Worm (Caenorhabditis elegans): ENCODE measurements around the gene atf-4.

atf-4 gene

DNA sequence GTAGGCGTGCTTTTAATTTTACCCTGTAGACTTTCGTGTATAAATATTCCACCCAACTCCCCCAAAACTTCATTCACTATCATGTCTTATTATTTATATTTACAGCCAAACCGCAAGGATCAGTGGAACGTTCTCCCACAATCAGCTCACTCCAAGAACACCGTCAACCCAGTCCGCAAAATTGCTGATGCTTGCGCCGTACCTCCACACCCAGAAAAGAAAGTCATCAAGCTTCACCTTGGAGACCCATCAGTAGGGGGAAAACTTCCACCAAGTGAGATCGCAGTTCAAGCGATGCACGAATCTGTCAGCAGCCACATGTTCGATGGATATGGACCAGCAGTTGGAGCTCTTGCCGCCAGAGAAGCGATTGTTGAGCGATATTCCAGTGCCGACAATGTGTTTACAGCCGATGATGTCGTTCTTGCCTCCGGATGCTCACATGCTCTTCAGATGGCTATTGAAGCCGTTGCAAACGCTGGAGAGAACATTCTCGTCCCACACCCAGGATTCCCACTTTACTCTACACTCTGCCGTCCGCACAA, 19.3 kb downstream of the atf-4 start:
- TF ChIP-seq sptf-1 (tag; optimal IDR thresholded peaks at IDR 0.05), result no peak
- no peak for TF ChIP-seq pha-4 (tag; optimal IDR thresholded peaks at IDR 0.05)
- TF ChIP-seq ceh-43 (GFP tag; optimal IDR thresholded peaks at IDR 0.05), result no peak
- no peak for TF ChIP-seq cnd-1 (tag; optimal IDR thresholded peaks at IDR 0.05)
- TF ChIP-seq nhr-28 (tag; optimal IDR thresholded peaks at IDR 0.05), result no peak
- TF ChIP-seq lin-13 (tag; optimal IDR thresholded peaks at IDR 0.05), result no peak
- TF ChIP-seq lsy-2 (tag; optimal IDR thresholded peaks at IDR 0.05), result no peak
- TF ChIP-seq unc-62 (GFP tag; optimal IDR thresholded peaks at IDR 0.05), result no peak
- no peak for TF ChIP-seq drap-1 (GFP tag; optimal IDR thresholded peaks at IDR 0.05)
- TF ChIP-seq nhr-76 (tag; optimal IDR thresholded peaks at IDR 0.05), result no peak
- TF ChIP-seq unc-39 (tag; optimal IDR thresholded peaks at IDR 0.05), result no peak
- TF ChIP-seq blmp-1 (tag; optimal IDR thresholded peaks at IDR 0.05), result no peak

ce11 chrX:14790320-14791048, 20.1 kb downstream of the atf-4 start, which contains the start of gene tatn-1:
tatn-1 (plus strand) TSS chrX:14791008.
- no peak for TF ChIP-seq mls-2 (tag; optimal IDR thresholded peaks at IDR 0.05)
- no peak for TF ChIP-seq ceh-83 (GFP tag; optimal IDR thresholded peaks at IDR 0.05)
- no peak for TF ChIP-seq bed-3 (GFP tag; optimal IDR thresholded peaks at IDR 0.05)
- peak; percentile 91 for TF ChIP-seq unc-62 (GFP tag; optimal IDR thresholded peaks at IDR 0.05)
- peak; percentile 13 for TF ChIP-seq nhr-2 (tag; optimal IDR thresholded peaks at IDR 0.05)
- peak; percentile 93 for TF ChIP-seq elt-1 (tag; optimal IDR thresholded peaks at IDR 0.05; ENCODE audit: borderline replicate concordance, insufficient read depth)
- no peak for TF ChIP-seq snpc-4 (tag; optimal IDR thresholded peaks at IDR 0.05)
- peak; percentile 88 for TF ChIP-seq ham-2 (GFP tag; optimal IDR thresholded peaks at IDR 0.05)
- TF ChIP-seq ztf-11 (tag; optimal IDR thresholded peaks at IDR 0.05), result no peak
- TF ChIP-seq elt-3 (tag; optimal IDR thresholded peaks at IDR 0.05), result peak; percentile 89
- TF ChIP-seq M03D4.4 (tag; optimal IDR thresholded peaks at IDR 0.05), result no peak
- TF ChIP-seq mep-1 (tag; optimal IDR thresholded peaks at IDR 0.05), result peak; percentile 23
- no peak for TF ChIP-seq cnd-1 (tag; optimal IDR thresholded peaks at IDR 0.05)

DNA sequence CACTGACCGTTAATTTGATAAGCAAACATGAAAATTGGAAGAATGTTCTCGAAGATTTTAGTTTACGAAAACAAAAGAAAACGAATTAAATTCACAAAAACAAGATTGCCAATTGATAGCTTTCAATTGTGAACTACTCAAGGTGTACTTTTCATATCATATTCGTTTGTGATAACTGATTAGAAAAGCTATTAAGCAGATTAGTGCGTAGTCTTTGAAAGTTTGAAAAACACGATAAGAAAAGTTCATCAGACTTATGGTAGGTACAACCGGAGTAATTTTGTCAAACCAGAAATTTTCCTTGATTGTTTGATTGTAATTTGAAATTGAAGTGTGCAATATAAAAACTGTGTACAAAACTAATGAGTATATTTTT, 23.1 kb downstream of the atf-4 start:
- TF ChIP-seq tbx-8 (GFP tag; optimal IDR thresholded peaks at IDR 0.05), result no peak
- no peak for TF ChIP-seq nhr-76 (tag; optimal IDR thresholded peaks at IDR 0.05)
- TF ChIP-seq ceh-39 (tag; optimal IDR thresholded peaks at IDR 0.05), result no peak
- TF ChIP-seq sem-2 (GFP tag; optimal IDR thresholded peaks at IDR 0.05), result no peak
- no peak for TF ChIP-seq nhr-12 (tag; optimal IDR thresholded peaks at IDR 0.05)
- no peak for TF ChIP-seq flh-1 (GFP tag; optimal IDR thresholded peaks at IDR 0.05)
- no peak for TF ChIP-seq unc-39 (tag; optimal IDR thresholded peaks at IDR 0.05)
- TF ChIP-seq unc-120 (tag; optimal IDR thresholded peaks at IDR 0.05; ENCODE audit: poor library complexity, severe bottlenecking), result no peak
- no peak for TF ChIP-seq mls-2 (tag; optimal IDR thresholded peaks at IDR 0.05)
- no peak for TF ChIP-seq lin-13 (tag; optimal IDR thresholded peaks at IDR 0.05)
- no peak for TF ChIP-seq sptf-1 (tag; optimal IDR thresholded peaks at IDR 0.05)
- no peak for TF ChIP-seq nhr-2 (tag; optimal IDR thresholded peaks at IDR 0.05)
- no peak for TF ChIP-seq mab-5 (tag; optimal IDR thresholded peaks at IDR 0.05)

DNA sequence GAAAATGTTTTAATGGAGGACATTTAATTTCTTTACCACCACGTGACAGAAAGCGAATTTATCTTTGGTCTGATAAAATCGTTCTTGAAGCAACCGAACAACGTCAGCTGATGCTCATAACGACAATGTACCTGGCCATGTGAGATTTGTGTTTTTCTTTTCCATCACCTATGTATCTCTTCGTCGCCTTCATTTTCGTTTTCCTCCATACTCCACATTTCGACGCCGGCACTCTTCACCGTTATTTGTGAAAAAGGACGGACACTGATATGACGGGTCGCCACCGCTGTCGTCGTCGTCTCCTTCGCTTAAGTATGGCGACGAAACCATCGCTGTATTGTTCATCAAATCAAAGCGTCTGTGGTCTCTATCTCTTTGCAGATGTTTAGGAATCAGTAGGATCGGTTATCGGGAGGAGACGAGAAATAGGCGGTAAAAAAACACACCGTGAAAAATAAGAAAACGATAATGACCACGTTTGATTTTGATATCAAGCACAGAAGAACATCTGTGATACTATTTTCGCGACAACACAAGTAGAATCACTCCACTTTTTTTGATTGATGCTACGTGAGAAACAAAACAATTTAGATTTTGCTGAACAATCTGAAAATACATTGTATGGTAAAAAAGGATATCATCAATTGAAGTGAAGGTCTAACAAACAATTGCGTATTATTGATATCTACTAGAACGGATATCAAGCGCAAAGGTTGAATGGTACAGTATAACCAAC, 23.6 kb downstream of the atf-4 start:
- no peak for TF ChIP-seq ztf-11 (tag; optimal IDR thresholded peaks at IDR 0.05)
- no peak for TF ChIP-seq drap-1 (GFP tag; optimal IDR thresholded peaks at IDR 0.05)

Measured in whole organism, mixed stage, embryonic.